Worm (Caenorhabditis elegans): Measurements from ENCODE around the gene C31H1.1.

DNA sequence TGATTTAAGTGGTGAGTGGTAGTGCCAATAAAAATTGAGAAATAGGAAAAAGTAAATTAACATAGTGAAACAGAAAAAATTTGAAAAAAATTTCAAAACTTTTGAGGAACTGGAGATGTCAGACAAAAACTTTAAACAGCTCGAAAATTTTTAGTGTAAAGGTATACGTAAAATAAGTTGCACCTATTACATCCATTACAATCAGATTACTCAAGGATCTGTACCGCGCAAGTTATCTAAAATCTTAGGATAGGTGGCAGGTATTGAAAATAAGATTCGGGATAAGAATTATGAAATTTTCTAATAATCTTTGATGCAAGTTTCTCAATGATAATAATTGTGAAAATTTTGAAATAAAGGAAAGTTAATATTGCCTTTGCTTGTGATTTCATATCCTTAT, 30.4 kb upstream of the C31H1.1 start:
- TF ChIP-seq grh-1 (GFP tag; IDR thresholded peaks at IDR 0.05) (no peak), skn-1 (tag; optimal IDR thresholded peaks at IDR 0.05) (no peak)

Measured in whole organism, L1 larva.